Worm (Caenorhabditis elegans) whole organism, L3 larva: ENCODE results near the gene W03B1.3.

Source experiments
- elt-1 ChIP-seq: fragments of 150-350 bp; optimal IDR thresholded peaks from 2 replicates; lab custom pipeline; 2014; ENCODE audit warnings: missing biosample characterization, missing genetic modification characterization
- elt-3 ChIP-seq, 3 experiments: fragments of 150-350 bp in 1 of 3; sonication (generic microtip) in 2 of 3; optimal IDR thresholded peaks; 2 replicates in 2 of 3; 4 replicates in 1 of 3; lab custom pipeline; 2014 to 2017; ENCODE audit warnings: missing biosample characterization in 3 of 3, missing genetic modification characterization in 3 of 3
- fkh-10 ChIP-seq: sonication (generic microtip); optimal IDR thresholded peaks from 2 replicates; lab custom pipeline; 2017; ENCODE audit warnings: missing biosample characterization, missing genetic modification reagents, missing genetic modification characterization
- mdl-1 ChIP-seq: fragments of 150-350 bp; optimal IDR thresholded peaks from 2 replicates; lab custom pipeline; 2014; ENCODE audit warnings: missing biosample characterization, missing genetic modification characterization
- nhr-25 ChIP-seq: sonication (generic microtip); optimal IDR thresholded peaks from 2 replicates; lab custom pipeline; 2017; ENCODE audit warnings: missing biosample characterization, missing genetic modification characterization
- pqm-1 ChIP-seq: fragments of 150-350 bp; optimal IDR thresholded peaks from 2 replicates; lab custom pipeline; 2017; ENCODE audit warnings: missing biosample characterization, missing genetic modification characterization, inconsistent platforms
- unc-39 ChIP-seq: sonication (generic microtip); optimal IDR thresholded peaks from 4 replicates; lab custom pipeline; 2017; ENCODE audit warnings: missing biosample characterization, missing genetic modification characterization
- unc-62 ChIP-seq: fragments of 150-350 bp; sonication (generic microtip); optimal IDR thresholded peaks from 4 replicates; lab custom pipeline; 2014; ENCODE audit warnings: missing biosample characterization, missing genetic modification reagents, missing genetic modification characterization

DNA sequence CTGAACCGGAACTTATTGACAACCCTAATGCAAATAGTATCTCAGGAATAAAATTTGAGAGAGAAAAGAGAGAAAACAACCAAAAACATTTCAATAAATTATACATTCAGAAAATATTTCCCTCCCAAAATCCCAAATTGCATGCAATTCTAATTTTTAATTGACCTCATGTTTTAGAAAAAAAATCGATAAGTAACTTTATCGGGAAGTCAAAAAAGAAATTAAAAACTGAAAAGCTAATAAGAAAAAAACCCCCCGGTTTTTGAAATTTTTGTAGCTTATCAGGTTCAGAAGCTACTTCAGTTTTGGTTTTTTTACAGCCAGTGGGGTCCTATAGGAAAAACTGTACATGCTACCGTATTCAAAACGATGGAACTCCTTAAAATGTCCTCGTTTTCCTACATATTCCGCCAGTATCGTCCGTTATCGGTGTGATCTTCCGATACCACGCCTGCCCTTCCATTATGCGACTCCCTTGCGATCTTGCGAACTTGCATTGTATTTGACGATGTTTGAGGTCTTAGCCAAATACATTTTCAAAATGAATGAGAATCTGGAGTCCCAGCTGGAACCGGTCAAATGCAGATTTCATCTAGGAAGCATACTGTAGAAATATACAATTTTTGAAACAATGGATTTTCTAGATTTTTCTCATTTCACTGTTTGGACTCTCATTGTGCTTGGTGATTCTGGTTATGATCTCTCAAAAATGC is at the start of gene W03B1.3, which contains the start of gene oac-51:
- TF ChIP-seq elt-1 (tag; lab: Kevin White, UChicago) (no peak), nhr-25 (tag; lab: Kevin White, UChicago) (no peak), unc-39 (tag; lab: Kevin White, UChicago) (no peak), unc-62 (GFP tag; lab: Kevin White, UChicago) (no peak), elt-3 (tag; optimal IDR thresholded peaks at IDR 0.05; lab: Kevin White, UChicago) (no peak), mdl-1 (tag; lab: Kevin White, UChicago) (no peak), pqm-1 (tag; lab: Kevin White, UChicago) (no peak), fkh-10 (GFP tag; lab: Kevin White, UChicago) (no peak)
